Fruit fly (Drosophila melanogaster): ENCODE measurements around the gene Tom.

dm6 chr3L:14925602-14926001 is 43.5 kb upstream of the Tom start:
- TF ChIP-seq h (optimal IDR thresholded peaks at IDR 0.05), result no peak
- TF ChIP-seq ttk (optimal IDR thresholded peaks at IDR 0.05), result no peak
- TF ChIP-seq Myc (optimal IDR thresholded peaks at IDR 0.05), result no peak
- TF ChIP-seq psq (optimal IDR thresholded peaks at IDR 0.05), result no peak
- TF ChIP-seq insv (optimal IDR thresholded peaks at IDR 0.05), result no peak
- TF ChIP-seq Sin3A (optimal IDR thresholded peaks at IDR 0.05), result no peak
